Worm (Caenorhabditis elegans) whole organism, mixed stage, embryonic: ENCODE measurements around the gene F49H6.12.

Experiments
- ceh-39 ChIP-seq: fragments of 150-350 bp; optimal IDR thresholded peaks from 2 replicates; lab custom pipeline; 2014; ENCODE audit warnings: missing biosample characterization, missing genetic modification characterization
- ceh-83 ChIP-seq: fragments of 200-800 bp; sonication (Bioruptor generic); optimal IDR thresholded peaks from 2 replicates; lab custom pipeline; 2018; ENCODE audit warnings: mild to moderate bottlenecking, missing genetic modification characterization, missing compliant biosample characterization
- flh-1 ChIP-seq: fragments of 200-800 bp; sonication (Bioruptor generic); optimal IDR thresholded peaks from 2 replicates; lab custom pipeline; 2018; ENCODE audit warnings: mild to moderate bottlenecking, missing genetic modification characterization, moderate library complexity, missing compliant biosample characterization
- hlh-1 ChIP-seq: fragments of 150-350 bp; optimal IDR thresholded peaks from 2 replicates; lab custom pipeline; 2014; ENCODE audit warnings: missing biosample characterization, missing genetic modification reagents, missing genetic modification characterization
- lin-13 ChIP-seq: fragments of 150-350 bp; optimal IDR thresholded peaks from 2 replicates; lab custom pipeline; 2014; ENCODE audit warnings: missing biosample characterization, missing genetic modification characterization
- lsy-2 ChIP-seq: fragments of 150-350 bp; optimal IDR thresholded peaks from 2 replicates; lab custom pipeline; 2014; ENCODE audit warnings: missing biosample characterization, missing genetic modification characterization
- mab-5 ChIP-seq: fragments of 150-350 bp; optimal IDR thresholded peaks from 2 replicates; lab custom pipeline; 2014; ENCODE audit warnings: missing biosample characterization, missing genetic modification characterization
- nhr-12 ChIP-seq: fragments of 150-350 bp; optimal IDR thresholded peaks from 2 replicates; lab custom pipeline; 2014; ENCODE audit warnings: missing biosample characterization, missing genetic modification characterization
- nhr-28 ChIP-seq: fragments of 150-350 bp; optimal IDR thresholded peaks from 2 replicates; lab custom pipeline; 2014; ENCODE audit warnings: missing biosample characterization, missing genetic modification characterization
- nhr-76 ChIP-seq: sonication (generic microtip); optimal IDR thresholded peaks from 2 replicates; lab custom pipeline; 2017; ENCODE audit warnings: missing biosample characterization, missing genetic modification characterization
- pha-4 ChIP-seq: fragments of 150-350 bp; optimal IDR thresholded peaks from 2 replicates; lab custom pipeline; 2018; ENCODE audit warnings: missing biosample characterization, missing genetic modification reagents, missing genetic modification characterization
- snpc-4 ChIP-seq: fragments of 150-350 bp; optimal IDR thresholded peaks from 2 replicates; lab custom pipeline; 2014; ENCODE audit warnings: missing biosample characterization, missing genetic modification characterization
- unc-39 ChIP-seq: fragments of 150-350 bp; optimal IDR thresholded peaks from 2 replicates; lab custom pipeline; 2014; ENCODE audit warnings: missing biosample characterization, missing genetic modification characterization
- unc-62 ChIP-seq: fragments of 150-350 bp; optimal IDR thresholded peaks from 2 replicates; lab custom pipeline; 2014; ENCODE audit warnings: missing biosample characterization, missing genetic modification reagents, missing genetic modification characterization

ce11 chrV:17009342-17010064, 11.8 kb downstream of the F49H6.12 start, which contains the start of the genes clc-12 and clec-240:
- TF ChIP-seq unc-62 (no peak), ceh-83 (GFP tag; lab: Kevin White, UChicago) (no peak), lin-13 (tag; lab: Kevin White, UChicago) (no peak), nhr-28 (tag; lab: Kevin White, UChicago) (no peak), nhr-12 (tag; lab: Kevin White, UChicago) (no peak), unc-39 (tag; lab: Kevin White, UChicago) (no peak), snpc-4 (tag; lab: Kevin White, UChicago) (no peak), nhr-76 (tag; lab: Kevin White, UChicago) (no peak), mab-5 (tag; lab: Kevin White, UChicago) (no peak), lsy-2 (no peak), hlh-1 (no peak), ceh-39 (tag; lab: Kevin White, UChicago) (no peak), flh-1 (GFP tag; lab: Kevin White, UChicago) (no peak), pha-4 (tag; lab: Kevin White, UChicago) (no peak)
